Fruit fly (Drosophila melanogaster) whole organism, embryonic: ENCODE measurements around the gene Ing3.

Experiments
- CG13775 ChIP-seq: fragments of 200-800 bp; sonication (Bioruptor generic); optimal IDR thresholded peaks from 3 replicates; lab custom pipeline; 2017; ENCODE audit warnings: missing biosample characterization, mild to moderate bottlenecking, missing genetic modification characterization
- CG1647 ChIP-seq: fragments of 200-800 bp; sonication (Bioruptor generic); optimal IDR thresholded peaks from 3 replicates; lab custom pipeline; 2016; ENCODE audit warnings: missing biosample characterization, missing genetic modification characterization
- CG31224 ChIP-seq: fragments of 200-800 bp; sonication (Bioruptor generic); IDR thresholded peaks from 2 replicates; pipeline ENCODE4 v1.3.6; 2022; ENCODE audit warnings: missing biosample characterization, missing genetic modification characterization
- CG31365 ChIP-seq: fragments of 200-800 bp; sonication (Bioruptor generic); optimal IDR thresholded peaks from 2 replicates; lab custom pipeline; 2018; ENCODE audit warnings: missing biosample characterization, mild to moderate bottlenecking, missing genetic modification characterization
- CG4820 ChIP-seq: fragments of 200-800 bp; sonication (Bioruptor generic); optimal IDR thresholded peaks from 3 replicates; lab custom pipeline; 2016; ENCODE audit warnings: missing biosample characterization, missing genetic modification characterization
- en ChIP-seq: fragments of 200-800 bp; sonication (Bioruptor generic); optimal IDR thresholded peaks from 2 replicates; lab custom pipeline; 2016; ENCODE audit warnings: missing biosample characterization, missing genetic modification characterization
- otp ChIP-seq: fragments of 200-800 bp; sonication (Bioruptor generic); IDR thresholded peaks from 3 replicates; pipeline ENCODE4, ENCODE4 v1.3.6; 2022; ENCODE audit warnings: missing biosample characterization, missing genetic modification characterization
- wdn ChIP-seq: fragments of 200-800 bp; sonication (Bioruptor generic); IDR thresholded peaks from 2 replicates; pipeline ENCODE4 v1.3.6; 2022; ENCODE audit warnings: missing biosample characterization, missing genetic modification characterization

dm6 chrX:18684928-18685327, 32.0 kb upstream of the Ing3 start:
- TF ChIP-seq CG31365 (tag; lab: Kevin White, UChicago) (no peak), CG4820 (GFP tag; lab: Kevin White, UChicago) (no peak), en (GFP tag; lab: Kevin White, UChicago) (no peak), CG13775 (GFP tag; lab: Kevin White, UChicago) (no peak), CG1647 (GFP tag; lab: Kevin White, UChicago) (no peak), otp (no peak), wdn (GFP tag; lab: Robert Waterston, UW) (no peak), CG31224 (GFP tag; lab: Robert Waterston, UW) (no peak)
